Worm (Caenorhabditis elegans): ENCODE measurements around the gene srd-55.

The srd-55 gene

DNA sequence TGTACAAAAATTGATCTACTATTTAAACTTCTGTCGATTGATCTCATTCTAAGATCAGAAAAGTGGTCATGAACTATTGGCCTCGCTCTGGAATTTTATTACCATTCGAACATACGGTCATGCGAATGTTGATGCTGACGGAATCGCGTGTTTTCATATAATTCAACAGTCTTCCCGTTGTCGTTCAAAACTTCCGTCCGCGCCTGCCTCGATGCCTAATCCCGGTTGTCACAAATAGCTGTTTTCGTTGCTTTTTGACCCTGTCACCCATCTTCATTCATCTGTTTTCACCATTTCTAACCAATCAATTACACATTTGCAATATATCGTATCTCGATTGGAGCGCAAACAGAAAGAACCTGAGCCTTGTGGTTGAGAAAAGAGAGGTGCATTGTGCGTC lies 14.9 kb upstream of the srd-55 start:
- TF ChIP-seq sea-2 (GFP tag; optimal IDR thresholded peaks at IDR 0.05) = no peak
- TF ChIP-seq ceh-9 (tag; optimal IDR thresholded peaks at IDR 0.05) = no peak
- TF ChIP-seq lsy-12 (tag; optimal IDR thresholded peaks at IDR 0.05) = no peak
- no peak for TF ChIP-seq skn-1 (tag; optimal IDR thresholded peaks at IDR 0.05)
- TF ChIP-seq mml-1 (tag; optimal IDR thresholded peaks at IDR 0.05) = no peak
- TF ChIP-seq nhr-67 (tag; optimal IDR thresholded peaks at IDR 0.05) = no peak
- no peak for TF ChIP-seq fkh-10 (GFP tag; optimal IDR thresholded peaks at IDR 0.05)
- no peak for TF ChIP-seq egl-27 (tag; optimal IDR thresholded peaks at IDR 0.05)
- no peak for TF ChIP-seq elt-2 (tag; optimal IDR thresholded peaks at IDR 0.05)
- no peak for TF ChIP-seq ztf-4 (tag; optimal IDR thresholded peaks at IDR 0.05)
- TF ChIP-seq snpc-4 (tag; optimal IDR thresholded peaks at IDR 0.05) = no peak
- TF ChIP-seq nhr-12 (tag; optimal IDR thresholded peaks at IDR 0.05) = no peak
- no peak for TF ChIP-seq aly-2 (tag; optimal IDR thresholded peaks at IDR 0.05)
- no peak for TF ChIP-seq elt-3 (tag; optimal IDR thresholded peaks at IDR 0.05)
- no peak for TF ChIP-seq egl-5 (tag; optimal IDR thresholded peaks at IDR 0.05)
- TF ChIP-seq pqm-1 (tag; optimal IDR thresholded peaks at IDR 0.05) = no peak
- peak; percentile 76 for TF ChIP-seq ama-1 (optimal IDR thresholded peaks at IDR 0.05)
- TF ChIP-seq nhr-11 (tag; optimal IDR thresholded peaks at IDR 0.05) = no peak
- peak; percentile 48 for TF ChIP-seq nhr-25 (tag; optimal IDR thresholded peaks at IDR 0.05)
- TF ChIP-seq jun-1 (tag; optimal IDR thresholded peaks at IDR 0.05) = no peak
- peak; percentile 24 for TF ChIP-seq nhr-23 (tag; optimal IDR thresholded peaks at IDR 0.05)
- peak; percentile 16 for TF ChIP-seq pha-4 (tag; optimal IDR thresholded peaks at IDR 0.05)
- TF ChIP-seq lin-39 (tag; optimal IDR thresholded peaks at IDR 0.05) = no peak
- no peak for TF ChIP-seq unc-62 (GFP tag; optimal IDR thresholded peaks at IDR 0.05)
- TF ChIP-seq ZK546.5 (tag; optimal IDR thresholded peaks at IDR 0.05) = no peak
- TF ChIP-seq nhr-237 (tag; optimal IDR thresholded peaks at IDR 0.05) = no peak
- TF ChIP-seq tbx-2 (tag; optimal IDR thresholded peaks at IDR 0.05) = no peak

DNA sequence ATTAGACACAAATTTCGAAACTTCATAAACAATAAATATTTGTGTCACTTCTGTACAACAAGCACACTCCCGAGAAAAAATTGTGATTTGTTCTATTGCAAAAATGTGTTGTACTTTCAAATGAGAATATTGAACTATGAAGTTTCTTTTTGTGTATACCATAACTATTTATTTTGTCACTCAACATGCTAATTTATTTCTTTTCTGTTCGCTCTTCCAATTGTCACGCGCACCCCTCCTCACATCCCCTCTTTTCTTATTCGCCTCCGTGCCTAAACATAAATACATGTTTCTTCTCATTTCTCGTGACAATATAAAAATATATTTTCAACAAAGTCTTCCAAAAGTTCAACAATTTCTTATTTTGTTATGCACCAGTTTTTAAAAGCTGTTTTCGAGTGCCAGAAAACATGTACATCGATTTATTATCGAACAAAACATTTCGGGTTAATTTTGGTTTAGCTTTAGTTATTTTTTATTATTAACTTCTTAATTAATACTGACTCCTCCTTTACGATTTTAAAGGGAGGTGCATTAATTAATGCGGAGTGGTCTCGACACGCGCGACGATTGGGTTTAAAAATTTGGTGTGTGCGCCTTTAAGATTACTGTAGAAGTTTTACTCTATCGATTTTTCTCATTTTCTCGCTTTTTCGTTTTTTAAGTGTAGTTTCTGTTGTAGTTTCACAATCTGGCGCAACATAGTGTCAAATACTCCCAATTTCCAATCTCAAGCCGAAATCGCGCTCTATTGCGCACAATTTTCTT lies 14.2 kb upstream of the srd-55 start:
- no peak for TF ChIP-seq pha-4 (tag; optimal IDR thresholded peaks at IDR 0.05)
- TF ChIP-seq lsy-12 (tag; optimal IDR thresholded peaks at IDR 0.05) = no peak
- TF ChIP-seq ztf-11 (tag; optimal IDR thresholded peaks at IDR 0.05) = no peak
- TF ChIP-seq nhr-25 (tag; optimal IDR thresholded peaks at IDR 0.05) = peak; percentile 28
- no peak for TF ChIP-seq nhr-43 (tag; optimal IDR thresholded peaks at IDR 0.05; ENCODE audit: poor library complexity, severe bottlenecking)
- no peak for TF ChIP-seq nhr-28 (tag; optimal IDR thresholded peaks at IDR 0.05)
- no peak for TF ChIP-seq R02D3.7 (tag; optimal IDR thresholded peaks at IDR 0.05)
- no peak for TF ChIP-seq hmg-11 (tag; optimal IDR thresholded peaks at IDR 0.05)
- TF ChIP-seq skn-1 (tag; optimal IDR thresholded peaks at IDR 0.05) = no peak
- TF ChIP-seq elt-2 (tag; optimal IDR thresholded peaks at IDR 0.05) = peak; percentile 12

ce11 chrII:7394690-7395054 lies 13.6 kb upstream of the srd-55 start, which contains the start of gene bath-44:
bath-44 (plus strand) TSS chrII:7394955.
- no peak for TF ChIP-seq fos-1 (tag; optimal IDR thresholded peaks at IDR 0.05)
- TF ChIP-seq ama-1 (optimal IDR thresholded peaks at IDR 0.05) = peak; percentile 42

DNA sequence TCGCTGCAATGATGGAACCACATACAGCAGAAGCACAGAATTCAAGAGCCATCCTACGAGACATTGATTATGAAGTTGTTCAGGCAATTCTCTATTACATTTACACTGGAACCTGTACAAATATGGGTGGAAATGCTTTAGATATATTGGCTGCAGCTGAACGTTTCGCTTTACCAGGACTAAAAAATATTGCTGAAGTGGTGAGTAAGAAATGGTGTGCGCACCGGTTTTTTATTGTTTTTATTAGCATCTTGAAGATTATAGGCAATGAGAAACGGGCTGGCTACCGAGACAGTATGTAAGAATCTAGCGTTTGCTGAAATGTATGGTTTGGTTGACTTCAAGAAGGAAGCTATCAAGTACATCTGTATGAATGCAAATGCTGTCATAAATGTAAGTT lies 12.2 kb upstream of the srd-55 start:
- TF ChIP-seq nhr-25 (tag; optimal IDR thresholded peaks at IDR 0.05) (no peak), nhr-12 (tag; optimal IDR thresholded peaks at IDR 0.05) (no peak), ztf-11 (tag; optimal IDR thresholded peaks at IDR 0.05) (no peak), ama-1 (optimal IDR thresholded peaks at IDR 0.05) (no peak), sea-2 (GFP tag; optimal IDR thresholded peaks at IDR 0.05) (no peak), elt-1 (tag; optimal IDR thresholded peaks at IDR 0.05) (no peak), lin-39 (tag; optimal IDR thresholded peaks at IDR 0.05) (no peak), pqm-1 (tag; optimal IDR thresholded peaks at IDR 0.05) (no peak), egl-5 (tag; optimal IDR thresholded peaks at IDR 0.05) (no peak), elt-2 (tag; optimal IDR thresholded peaks at IDR 0.05) (no peak), skn-1 (tag; optimal IDR thresholded peaks at IDR 0.05) (no peak), lsy-12 (tag; optimal IDR thresholded peaks at IDR 0.05) (no peak)

Data from whole organism, L3 larva.